Fruit fly (Drosophila melanogaster) whole organism, pupa: Measurements from ENCODE around the gene Nrx-IV.

ENCODE experiments used
- CG10348 ChIP-seq: fragments of 200-800 bp; sonication (Bioruptor generic); IDR thresholded peaks from 2 replicates; pipeline ENCODE4 v1.3.6; 2022; ENCODE audit warnings: missing biosample characterization, missing genetic modification characterization
- CG12605 ChIP-seq: fragments of 200-800 bp; sonication (Bioruptor generic); IDR thresholded peaks from 2 replicates; pipeline ENCODE4 v1.3.6; 2022; ENCODE audit warnings: missing biosample characterization, missing genetic modification characterization
- CG13204 ChIP-seq: fragments of 200-800 bp; sonication (Bioruptor generic); optimal IDR thresholded peaks from 2 replicates; lab custom pipeline; 2018; ENCODE audit warnings: missing biosample characterization, mild to moderate bottlenecking, missing genetic modification characterization, moderate library complexity
- CG14655 ChIP-seq: fragments of 200-800 bp; sonication (Bioruptor generic); optimal IDR thresholded peaks from 3 replicates; lab custom pipeline; 2017; ENCODE audit warnings: mild to moderate bottlenecking, missing biosample characterization, missing genetic modification reagents, missing genetic modification characterization
- CG15710 ChIP-seq: fragments of 200-800 bp; sonication (Bioruptor generic); optimal IDR thresholded peaks from 2 replicates; lab custom pipeline; 2018; ENCODE audit warnings: missing biosample characterization, mild to moderate bottlenecking, missing genetic modification characterization, moderate library complexity
- CG17806 ChIP-seq: fragments of 200-800 bp; sonication (Bioruptor generic); optimal IDR thresholded peaks from 2 replicates; lab custom pipeline; 2018; ENCODE audit warnings: missing biosample characterization, mild to moderate bottlenecking, missing genetic modification characterization, moderate library complexity
- CG32121 ChIP-seq: fragments of 200-800 bp; sonication (Bioruptor generic); IDR thresholded peaks from 2 replicates; pipeline ENCODE4 v1.3.6; 2022; ENCODE audit warnings: missing biosample characterization, missing genetic modification characterization
- CG34367 ChIP-seq: fragments of 200-800 bp; sonication (Bioruptor generic); optimal IDR thresholded peaks from 2 replicates; lab custom pipeline; 2018; ENCODE audit warnings: missing biosample characterization, mild to moderate bottlenecking, missing genetic modification characterization
- CG4496 ChIP-seq: fragments of 200-800 bp; sonication (Bioruptor generic); IDR thresholded peaks from 3 replicates; pipeline ENCODE4 v1.3.6; 2022; ENCODE audit warnings: missing biosample characterization, missing genetic modification characterization
- CG8159 ChIP-seq: fragments of 200-800 bp; sonication (Bioruptor generic); optimal IDR thresholded peaks from 3 replicates; lab custom pipeline; 2018; ENCODE audit warnings: missing biosample characterization, mild to moderate bottlenecking, missing genetic modification characterization, moderate library complexity
- CG8301 ChIP-seq: fragments of 200-800 bp; sonication (Bioruptor generic); optimal IDR thresholded peaks from 2 replicates; lab custom pipeline; 2018; ENCODE audit warnings: missing biosample characterization, mild to moderate bottlenecking, missing genetic modification characterization
- CG9948 ChIP-seq: fragments of 200-800 bp; sonication (Bioruptor generic); optimal IDR thresholded peaks from 2 replicates; lab custom pipeline; 2018; ENCODE audit warnings: missing biosample characterization, mild to moderate bottlenecking, missing genetic modification characterization, moderate library complexity
- D1 ChIP-seq: fragments of 200-800 bp; sonication (Bioruptor generic); optimal IDR thresholded peaks from 2 replicates; lab custom pipeline; 2018; ENCODE audit warnings: missing biosample characterization, mild to moderate bottlenecking, missing genetic modification characterization, moderate library complexity
- EcR ChIP-seq: fragments of 200-800 bp; sonication (Bioruptor generic); optimal IDR thresholded peaks from 3 replicates; lab custom pipeline; 2019; ENCODE audit warnings: missing biosample characterization, missing genetic modification characterization, mild to moderate bottlenecking, moderate library complexity, missing genetic modification reagents
- Ets98B ChIP-seq: fragments of 200-800 bp; sonication (Bioruptor generic); IDR thresholded peaks from 2 replicates; pipeline ENCODE4 v1.3.6; 2022; ENCODE audit warnings: missing biosample characterization, missing genetic modification characterization
- Pif1A ChIP-seq: fragments of 200-800 bp; sonication (Bioruptor generic); optimal IDR thresholded peaks from 3 replicates; lab custom pipeline; 2016; ENCODE audit warnings: missing biosample characterization, missing genetic modification characterization
- Pif1B ChIP-seq: fragments of 200-800 bp; sonication (Bioruptor generic); optimal IDR thresholded peaks from 3 replicates; lab custom pipeline; 2016; ENCODE audit warnings: missing biosample characterization, missing genetic modification characterization
- Snoo ChIP-seq: fragments of 200-800 bp; sonication (Bioruptor generic); optimal IDR thresholded peaks from 3 replicates; lab custom pipeline; 2017; ENCODE audit warnings: missing biosample characterization, mild to moderate bottlenecking, missing genetic modification characterization, inconsistent platforms
- fd96Ca ChIP-seq: fragments of 200-800 bp; sonication (Bioruptor generic); IDR thresholded peaks from 3 replicates; pipeline ENCODE4 v1.3.6; 2022; ENCODE audit warnings: missing biosample characterization, missing genetic modification characterization
- gl ChIP-seq: fragments of 200-800 bp; sonication (Bioruptor generic); optimal IDR thresholded peaks from 2 replicates; lab custom pipeline; 2018; ENCODE audit warnings: missing biosample characterization, mild to moderate bottlenecking, missing genetic modification characterization
- rn ChIP-seq: fragments of 200-800 bp; sonication (Bioruptor generic); IDR thresholded peaks from 2 replicates; pipeline ENCODE4 v1.3.6; 2022; ENCODE audit warnings: missing biosample characterization, missing genetic modification characterization

The Nrx-IV gene

dm6 chr3L:12112967-12113366 lies 33.4 kb upstream of the Nrx-IV start:
- TF ChIP-seq Pif1B (GFP tag; lab: Kevin White, UChicago) (no peak), Pif1A (GFP tag; lab: Kevin White, UChicago) (no peak), CG17806 (tag; lab: Kevin White, UChicago) (peak; percentile 47), EcR (no peak), CG9948 (tag; lab: Kevin White, UChicago) (peak; percentile 55), CG15710 (tag; lab: Kevin White, UChicago) (peak; percentile 39), CG14655 (GFP tag; lab: Kevin White, UChicago) (peak; percentile 59), CG8159 (peak; percentile 73), CG8301 (tag; lab: Kevin White, UChicago) (peak; percentile 38)

- TF ChIP-seq CG15710 (tag; lab: Kevin White, UChicago) (peak; percentile 44), CG9948 (tag; lab: Kevin White, UChicago) (peak; percentile 54), Pif1A (GFP tag; lab: Kevin White, UChicago) (no peak), CG34367 (tag; lab: Kevin White, UChicago) (peak; percentile 51), Ets98B (GFP tag; lab: Robert Waterston, UW) (no peak), CG8159 (peak; percentile 57), Pif1B (GFP tag; lab: Kevin White, UChicago) (no peak), CG32121 (no peak), CG8301 (tag; lab: Kevin White, UChicago) (no peak), CG17806 (tag; lab: Kevin White, UChicago) (peak; percentile 56), CG14655 (GFP tag; lab: Kevin White, UChicago) (no peak)
Measured at dm6 chr3L:12113589-12113988, 32.7 kb upstream of the Nrx-IV start.

- TF ChIP-seq D1 (tag; lab: Kevin White, UChicago) (peak; percentile 70), CG8159 (peak; percentile 92), EcR (peak; percentile 74), CG15710 (tag; lab: Kevin White, UChicago) (peak; percentile 83), Pif1A (GFP tag; lab: Kevin White, UChicago) (peak; percentile 88), CG12605 (GFP tag; lab: Robert Waterston, UW) (peak; percentile 84), rn (GFP tag; lab: Robert Waterston, UW) (peak; percentile 76), CG34367 (tag; lab: Kevin White, UChicago) (peak; percentile 67), CG8301 (tag; lab: Kevin White, UChicago) (peak; percentile 80), CG13204 (no peak), CG4496 (GFP tag; lab: Robert Waterston, UW) (peak; percentile 82), Ets98B (GFP tag; lab: Robert Waterston, UW) (peak; percentile 85), gl (tag; lab: Kevin White, UChicago) (peak; percentile 63), CG9948 (tag; lab: Kevin White, UChicago) (peak; percentile 79), Snoo (tag; lab: Kevin White, UChicago) (peak; percentile 76), CG10348 (GFP tag; lab: Robert Waterston, UW) (no peak), Pif1B (GFP tag; lab: Kevin White, UChicago) (peak; percentile 88), CG17806 (tag; lab: Kevin White, UChicago) (peak; percentile 90), fd96Ca (GFP tag; lab: Robert Waterston, UW) (peak; percentile 69; the same call in 2 of the 3 replicates), CG32121 (peak; percentile 74), CG14655 (GFP tag; lab: Kevin White, UChicago) (peak; percentile 83)
Measured at dm6 chr3L:12114188-12114587, 32.1 kb upstream of the Nrx-IV start.

- TF ChIP-seq CG34367 (tag; lab: Kevin White, UChicago) = peak; percentile 88
- TF ChIP-seq CG14655 (GFP tag; lab: Kevin White, UChicago) = peak; percentile 93
- TF ChIP-seq rn (GFP tag; lab: Robert Waterston, UW) = peak; percentile 5; the same call in 1 of the 2 replicates
- TF ChIP-seq EcR = no peak
- peak; percentile 87 for TF ChIP-seq CG9948 (tag; lab: Kevin White, UChicago)
- TF ChIP-seq CG8159 = peak; percentile 86
- peak; percentile 82; the same call in 2 of the 3 replicates for TF ChIP-seq fd96Ca (GFP tag; lab: Robert Waterston, UW)
- TF ChIP-seq CG4496 (GFP tag; lab: Robert Waterston, UW) = peak; percentile 83
- TF ChIP-seq CG15710 (tag; lab: Kevin White, UChicago) = peak; percentile 87
- peak; percentile 91 for TF ChIP-seq CG17806 (tag; lab: Kevin White, UChicago)
- peak; percentile 91 for TF ChIP-seq Pif1B (GFP tag; lab: Kevin White, UChicago)
- peak; percentile 83 for TF ChIP-seq gl (tag; lab: Kevin White, UChicago)
- no peak for TF ChIP-seq CG10348 (GFP tag; lab: Robert Waterston, UW)
- TF ChIP-seq CG32121 = no peak
- peak; percentile 74 for TF ChIP-seq CG12605 (GFP tag; lab: Robert Waterston, UW)
- peak; percentile 87 for TF ChIP-seq Snoo (tag; lab: Kevin White, UChicago)
- peak; percentile 65 for TF ChIP-seq Ets98B (GFP tag; lab: Robert Waterston, UW)
- peak; percentile 89 for TF ChIP-seq Pif1A (GFP tag; lab: Kevin White, UChicago)
- TF ChIP-seq D1 (tag; lab: Kevin White, UChicago) = peak; percentile 62
- peak; percentile 92 for TF ChIP-seq CG8301 (tag; lab: Kevin White, UChicago)
- TF ChIP-seq CG13204 = no peak
- TF ChIP-seq, all 21 proteins: peak for 17
Measured at dm6 chr3L:12115103-12115502, 31.2 kb upstream of the Nrx-IV start.

dm6 chr3L:12115966-12116735 lies 30.2 kb upstream of the Nrx-IV start, which contains the start of gene vers:
Gene vers, plus strand, starts transcription at chr3L:12116101.
- TF ChIP-seq D1 (tag; lab: Kevin White, UChicago) (no peak), Pif1B (GFP tag; lab: Kevin White, UChicago) (no peak), fd96Ca (GFP tag; lab: Robert Waterston, UW) (no peak), CG32121 (no peak), CG12605 (GFP tag; lab: Robert Waterston, UW) (no peak), gl (tag; lab: Kevin White, UChicago) (no peak), rn (GFP tag; lab: Robert Waterston, UW) (no peak), CG8159 (no peak), CG4496 (GFP tag; lab: Robert Waterston, UW) (no peak), Ets98B (GFP tag; lab: Robert Waterston, UW) (no peak), CG9948 (tag; lab: Kevin White, UChicago) (no peak), CG17806 (tag; lab: Kevin White, UChicago) (no peak), EcR (no peak), CG34367 (tag; lab: Kevin White, UChicago) (no peak), CG15710 (tag; lab: Kevin White, UChicago) (no peak), CG10348 (GFP tag; lab: Robert Waterston, UW) (no peak), CG8301 (tag; lab: Kevin White, UChicago) (no peak), Snoo (tag; lab: Kevin White, UChicago) (no peak), Pif1A (GFP tag; lab: Kevin White, UChicago) (no peak)
